Fruit fly (Drosophila melanogaster): ENCODE data around the gene Mst36Fa.
A peak's percentile ranks its signal among the peaks of the same experiment; 100 is the strongest.

Mst36Fa gene

DNA sequence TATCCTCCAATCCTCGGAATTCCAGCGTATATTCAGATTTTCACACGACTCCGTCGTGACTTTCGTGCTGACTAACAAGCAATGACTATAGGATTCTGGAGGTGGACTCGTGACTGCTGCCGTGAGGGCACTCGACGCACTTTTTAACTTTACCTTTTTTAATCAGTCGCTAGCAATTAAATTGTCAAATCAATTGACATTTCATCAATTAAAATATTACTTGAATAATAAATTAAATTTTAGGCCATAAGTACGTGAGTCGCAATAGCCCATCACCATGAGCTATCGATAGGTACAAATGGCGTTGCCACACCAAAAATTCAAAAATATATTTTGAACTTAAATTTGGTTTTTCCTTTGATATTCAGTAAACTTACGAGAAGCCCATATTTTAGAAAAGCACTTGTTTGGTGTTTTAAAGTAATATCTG lies 28.8 kb upstream of the Mst36Fa start, which contains the start of gene Jwa (continued):
- TF ChIP-seq unc-4 (GFP tag; IDR thresholded peaks at IDR 0.05; ENCODE audit: partially characterized antibody) (peak; percentile 99), gcm2 (GFP tag; optimal IDR thresholded peaks at IDR 0.05) (peak; percentile 87), BEAF-32 (GFP tag; optimal IDR thresholded peaks at IDR 0.05) (peak; percentile 98), CG9215 (GFP tag; IDR thresholded peaks at IDR 0.05) (peak; percentile 92), CG31388 (GFP tag; optimal IDR thresholded peaks at IDR 0.05) (peak; percentile 68), gro (GFP tag; optimal IDR thresholded peaks at IDR 0.05) (peak; percentile 88), pnt (GFP tag; optimal IDR thresholded peaks at IDR 0.05) (peak; percentile 91), CG33213 (GFP tag; optimal IDR thresholded peaks at IDR 0.05) (peak; percentile 87), cad (GFP tag; optimal IDR thresholded peaks at IDR 0.05) (no peak), trem (tag; optimal IDR thresholded peaks at IDR 0.05) (peak; percentile 79), D19B (GFP tag; optimal IDR thresholded peaks at IDR 0.05) (peak; percentile 44), Hr51 (GFP tag; optimal IDR thresholded peaks at IDR 0.05) (peak; percentile 86 to 90), CG13624 (GFP tag; optimal IDR thresholded peaks at IDR 0.05) (peak; percentile 87), Poxn (GFP tag; IDR thresholded peaks at IDR 0.05) (peak; percentile 83), CG2875 (GFP tag; optimal IDR thresholded peaks at IDR 0.05) (peak; percentile 68), CG1603 (tag; optimal IDR thresholded peaks at IDR 0.05) (peak; percentile 95), CG17568 (GFP tag; optimal IDR thresholded peaks at IDR 0.05) (peak; percentile 91), CG10321 (GFP tag; IDR thresholded peaks at IDR 0.05) (peak; percentile 36; the same call in 1 of the 2 replicates), H15 (GFP tag; IDR thresholded peaks at IDR 0.05) (peak; percentile 88), gsb-n (tag; optimal IDR thresholded peaks at IDR 0.05) (peak; percentile 90), br (optimal IDR thresholded peaks at IDR 0.05) (no peak), CG7987 (GFP tag; optimal IDR thresholded peaks at IDR 0.05) (peak; percentile 61), tna (GFP tag; IDR thresholded peaks at IDR 0.05; ENCODE audit: partially characterized antibody) (peak; percentile 95), CG11247 (GFP tag; IDR thresholded peaks at IDR 0.05) (peak; percentile 87), zf30C (GFP tag; optimal IDR thresholded peaks at IDR 0.05) (no peak), CG18262 (tag; optimal IDR thresholded peaks at IDR 0.05) (peak; percentile 81), Abd-B (GFP tag; optimal IDR thresholded peaks at IDR 0.05) (peak; percentile 94), ftz-f1 (GFP tag; optimal IDR thresholded peaks at IDR 0.05) (peak; percentile 59), sim (GFP tag; IDR thresholded peaks at IDR 0.05) (peak; percentile 63; the same call in 1 of the 2 replicates), amos (GFP tag; IDR thresholded peaks at IDR 0.05; ENCODE audit: partially characterized antibody) (peak; percentile 97), CG8290 (GFP tag; optimal IDR thresholded peaks at IDR 0.05) (peak; percentile 89), CG8290 (tag; optimal IDR thresholded peaks at IDR 0.05) (peak; percentile 69 to 92), Stat92E (GFP tag; optimal IDR thresholded peaks at IDR 0.05) (peak in 1 of 3 experiments; percentile 60), bab2 (GFP tag; optimal IDR thresholded peaks at IDR 0.05) (peak; percentile 96), z (GFP tag; IDR thresholded peaks at IDR 0.05) (no peak), CG2199 (GFP tag; IDR thresholded peaks at IDR 0.05) (no peak), dm (GFP tag; optimal IDR thresholded peaks at IDR 0.05) (peak; percentile 92), onecut (GFP tag; IDR thresholded peaks at IDR 0.05) (peak; percentile 62), CG13894 (tag; optimal IDR thresholded peaks at IDR 0.05) (peak; percentile 85), CG12236 (GFP tag; optimal IDR thresholded peaks at IDR 0.05) (peak; percentile 79), CG6765 (GFP tag; optimal IDR thresholded peaks at IDR 0.05) (peak; percentile 15), sna (GFP tag; IDR thresholded peaks at IDR 0.05; ENCODE audit: partially characterized antibody) (peak; percentile 100), otp (GFP tag; IDR thresholded peaks at IDR 0.05) (peak; percentile 96), fru (optimal IDR thresholded peaks at IDR 0.05) (no peak), repo (GFP tag; optimal IDR thresholded peaks at IDR 0.05) (peak; percentile 84), Rx (GFP tag; IDR thresholded peaks at IDR 0.05) (peak; percentile 81), pros (GFP tag; optimal IDR thresholded peaks at IDR 0.05) (no peak), Dll (GFP tag; IDR thresholded peaks at IDR 0.05; ENCODE audit: partially characterized antibody) (peak; percentile 100), toy (GFP tag; IDR thresholded peaks at IDR 0.05) (peak; percentile 53; the same call in 1 of the 2 replicates), Hr3 (GFP tag; optimal IDR thresholded peaks at IDR 0.05) (peak; percentile 98), ttk (GFP tag; IDR thresholded peaks at IDR 0.05) (peak; percentile 86)

All from whole organism, embryonic.